Fruit fly (Drosophila melanogaster) Kc167 (cell line): ENCODE measurements around the gene CG44094.

ENCODE experiments used
- Myc ChIP-seq: fragments of >200 bp; optimal IDR thresholded peaks from 2 replicates; lab custom pipeline; 2017; ENCODE audit warnings: missing external identifiers
- Sin3A ChIP-seq: fragments of >200 bp; optimal IDR thresholded peaks from 2 replicates; lab custom pipeline; 2018; ENCODE audit warnings: missing external identifiers
- h ChIP-seq: fragments of >200 bp; optimal IDR thresholded peaks from 3 replicates; lab custom pipeline; 2018; ENCODE audit warnings: missing external identifiers
- insv ChIP-seq: fragments of >200 bp; optimal IDR thresholded peaks from 3 replicates; lab custom pipeline; 2018; ENCODE audit warnings: missing external identifiers
- psq ChIP-seq: fragments of >200 bp; optimal IDR thresholded peaks from 2 replicates; lab custom pipeline; 2017; ENCODE audit warnings: missing external identifiers
- ttk ChIP-seq: sonication (Bioruptor generic); optimal IDR thresholded peaks from 2 replicates; lab custom pipeline; 2017; ENCODE audit warnings: missing external identifiers

- TF ChIP-seq Myc (lab: Kevin White, UChicago) (no peak), h (lab: Kevin White, UChicago) (no peak), ttk (lab: Kevin White, UChicago) (no peak), insv (lab: Kevin White, UChicago) (no peak), psq (no peak), Sin3A (lab: Kevin White, UChicago) (no peak)
Measured at dm6 chr3R:14624671-14625070, 48.3 kb upstream of the CG44094 start.
